Worm (Caenorhabditis elegans): ENCODE measurements around the gene her-1.

Gene her-1

DNA sequence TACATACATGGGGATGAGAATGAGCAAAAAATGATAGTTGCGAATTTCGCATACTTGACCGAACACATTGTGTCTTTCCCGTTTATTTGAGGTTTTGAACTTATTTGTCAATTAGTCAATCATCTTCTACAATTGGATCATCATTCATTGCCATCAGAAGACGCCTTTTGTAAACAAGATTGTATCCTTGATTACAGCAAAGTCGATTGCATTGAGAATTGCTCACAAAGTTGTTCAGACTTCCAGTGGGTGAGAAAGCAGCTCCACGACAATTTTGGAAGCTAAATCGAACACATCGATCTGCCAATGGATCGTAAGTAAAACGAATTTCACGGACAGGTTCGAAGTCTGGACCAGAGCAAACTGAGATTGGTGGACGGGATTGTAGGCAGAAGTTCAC, 16.6 kb upstream of the her-1 start:
- TF ChIP-seq snpc-4 (tag; optimal IDR thresholded peaks at IDR 0.05) (no peak), ztf-11 (tag; optimal IDR thresholded peaks at IDR 0.05) (no peak), unc-62 (GFP tag; optimal IDR thresholded peaks at IDR 0.05 in 1 of 2) (peak in 1 of 2 experiments; percentile 91), unc-62 (tag; optimal IDR thresholded peaks at IDR 0.05) (no peak), nhr-111 (GFP tag; optimal IDR thresholded peaks at IDR 0.05) (no peak)

DNA sequence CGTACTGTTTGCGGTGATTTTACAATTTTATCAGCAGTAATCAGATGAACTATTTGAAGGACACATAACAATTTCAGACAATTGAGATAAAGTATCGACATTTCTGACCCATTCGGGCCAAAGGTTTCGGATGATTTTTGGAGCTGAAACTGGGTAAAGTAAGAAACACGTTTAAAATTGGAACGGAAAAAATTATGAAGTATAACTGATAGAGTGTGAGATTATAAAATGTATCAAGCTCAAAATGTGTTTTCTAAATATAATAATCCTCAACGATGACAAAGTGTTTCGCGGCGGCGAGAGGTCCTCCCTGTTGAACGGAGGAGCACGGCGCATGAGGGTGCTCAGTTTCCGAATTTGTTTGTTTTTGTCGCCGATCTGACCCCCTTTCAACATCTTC, 11.3 kb upstream of the her-1 start, which contains the start of gene ZK287.4:
ZK287.4 (minus strand) TSS at position 101 of the 400 bp plus-strand sequence.
- no peak for TF ChIP-seq nhr-77 (tag; optimal IDR thresholded peaks at IDR 0.05)
- TF ChIP-seq lin-39 (tag; optimal IDR thresholded peaks at IDR 0.05), result no peak
- TF ChIP-seq dpl-1 (GFP tag; optimal IDR thresholded peaks at IDR 0.05), result no peak
- TF ChIP-seq D1046.2 (GFP tag; IDR thresholded peaks at IDR 0.05), result no peak
- TF ChIP-seq aha-1 (tag), result peak; percentile 56

- 0 out of 2 replicates have a peak, but pooled peaks have one; percentile 15 for TF ChIP-seq Y75B8A.6 (GFP tag; IDR thresholded peaks at IDR 0.05)
- TF ChIP-seq F10B5.3 (tag; optimal IDR thresholded peaks at IDR 0.05), result no peak
- TF ChIP-seq F49E8.2 (tag; optimal IDR thresholded peaks at IDR 0.05; ENCODE audit: borderline replicate concordance), result peak; percentile 27
- TF ChIP-seq hif-1 (tag; optimal IDR thresholded peaks at IDR 0.05), result no peak
- TF ChIP-seq ceh-44 (GFP tag; IDR thresholded peaks at IDR 0.05), result no peak
Observed at ce11 chrV:9689364-9689763, 7.5 kb upstream of the her-1 start.

- TF ChIP-seq spr-3 (GFP tag; optimal IDR thresholded peaks at IDR 0.05) (no peak), lin-29 (GFP tag; IDR thresholded peaks at IDR 0.05) (no peak), lin-1 (GFP tag; IDR thresholded peaks at IDR 0.05) (no peak), daf-8 (GFP tag; IDR thresholded peaks at IDR 0.05) (no peak), unc-39 (tag; optimal IDR thresholded peaks at IDR 0.05) (no peak), hlh-11 (tag; optimal IDR thresholded peaks at IDR 0.05) (no peak), ceh-20 (GFP tag; IDR thresholded peaks at IDR 0.05) (no peak), zag-1 (tag; optimal IDR thresholded peaks at IDR 0.05) (no peak), egl-43 (GFP tag; IDR thresholded peaks at IDR 0.05) (0 out of 2 replicates have a peak, but pooled peaks have one; percentile 39)
Observed at ce11 chrV:9690099-9690572, 6.7 kb upstream of the her-1 start, which contains the start of gene rbx-1. Gene rbx-1, minus strand, starts transcription at chrV:9690522.

ce11 chrV:9690728-9691127, 6.1 kb upstream of the her-1 start:
- TF ChIP-seq duxl-1 (tag; optimal IDR thresholded peaks at IDR 0.05; ENCODE audit: poor library complexity), result peak; percentile 7
- TF ChIP-seq nhr-6 (tag; optimal IDR thresholded peaks at IDR 0.05), result peak; percentile 56
- no peak for TF ChIP-seq ceh-20 (GFP tag; IDR thresholded peaks at IDR 0.05)
- TF ChIP-seq nhr-28 (tag; optimal IDR thresholded peaks at IDR 0.05), result peak; percentile 63
- peak; percentile 39 for TF ChIP-seq ama-1 (optimal IDR thresholded peaks at IDR 0.05)
- no peak for TF ChIP-seq vab-7 (GFP tag; IDR thresholded peaks at IDR 0.05)
- peak; percentile 71 for TF ChIP-seq mes-2 (tag; optimal IDR thresholded peaks at IDR 0.05; ENCODE audit: poor library complexity, severe bottlenecking)
- TF ChIP-seq T20F7.1 (GFP tag; optimal IDR thresholded peaks at IDR 0.05), result peak; percentile 6
- peak; percentile 97 for TF ChIP-seq aha-1 (tag)
- no peak for TF ChIP-seq mxl-3 (GFP tag; optimal IDR thresholded peaks at IDR 0.05)
- no peak for TF ChIP-seq ztf-11 (tag; optimal IDR thresholded peaks at IDR 0.05)
- TF ChIP-seq arid-1 (GFP tag; conservative IDR thresholded peaks at IDR 0.05), result peak; percentile 51; the same call in 1 of the 2 replicates
- TF ChIP-seq mdl-1 (tag; optimal IDR thresholded peaks at IDR 0.05), result peak in 1 of 2 experiments; percentile 20
- TF ChIP-seq nhr-48 (tag; optimal IDR thresholded peaks at IDR 0.05), result no peak
- no peak for TF ChIP-seq nhr-77 (tag; optimal IDR thresholded peaks at IDR 0.05)
- TF ChIP-seq lsy-2 (tag; optimal IDR thresholded peaks at IDR 0.05), result peak in 1 of 2 experiments; percentile 93
- TF ChIP-seq daf-19 (GFP tag; conservative IDR thresholded peaks at IDR 0.05), result no peak
- no peak for TF ChIP-seq D1046.2 (GFP tag; IDR thresholded peaks at IDR 0.05)
- TF ChIP-seq jun-1 (tag; optimal IDR thresholded peaks at IDR 0.05), result no peak
- TF ChIP-seq dpl-1 (GFP tag; optimal IDR thresholded peaks at IDR 0.05), result peak; percentile 37
- TF ChIP-seq hmg-1.1 (GFP tag; IDR thresholded peaks at IDR 0.05), result 0 out of 2 replicates have a peak, but pooled peaks have one; percentile 36
- no peak for TF ChIP-seq zip-11 (GFP tag; IDR thresholded peaks at IDR 0.05)
